Worm (Caenorhabditis elegans): Measurements from ENCODE around the gene W08F4.13.
"Not testable (repeated sequence)": the region's sequence is repeated elsewhere in the genome, so short reads cannot be mapped to it uniquely, and the experiment has no call there.

W08F4.13 gene

ce11 chrII:612361-612760, 27.8 kb downstream of the W08F4.13 start, which contains the start of gene clec-118:
TSS of gene clec-118 (minus strand) at chrII:612461.
- TF ChIP-seq dpl-1 (GFP tag; optimal IDR thresholded peaks at IDR 0.05); saeg-2 (GFP tag; IDR thresholded peaks at IDR 0.05); aly-2 (tag; optimal IDR thresholded peaks at IDR 0.05): not testable (repeated sequence)

ce11 chrII:614701-615100, 30.1 kb downstream of the W08F4.13 start:
- TF ChIP-seq aha-1 (tag): peak; percentile 49
- no peak for TF ChIP-seq mdl-1 (tag; optimal IDR thresholded peaks at IDR 0.05)
- no peak for TF ChIP-seq sdz-12 (GFP tag; optimal IDR thresholded peaks at IDR 0.05)
- no peak for TF ChIP-seq Y5F2A.4 (GFP tag; optimal IDR thresholded peaks at IDR 0.05)
- TF ChIP-seq aly-2 (tag; optimal IDR thresholded peaks at IDR 0.05): no peak
- TF ChIP-seq ceh-28 (tag; optimal IDR thresholded peaks at IDR 0.05): peak; percentile 65
- TF ChIP-seq T26A8.4 (GFP tag; IDR thresholded peaks at IDR 0.05): no peak
- no peak for TF ChIP-seq hmg-1.1 (GFP tag; IDR thresholded peaks at IDR 0.05)
- TF ChIP-seq unc-39 (tag; optimal IDR thresholded peaks at IDR 0.05): no peak
- no peak for TF ChIP-seq lin-38 (GFP tag; IDR thresholded peaks at IDR 0.05)
- no peak for TF ChIP-seq ceh-32 (tag; optimal IDR thresholded peaks at IDR 0.05; ENCODE audit: poor library complexity)

- no peak for TF ChIP-seq ceh-82 (tag; optimal IDR thresholded peaks at IDR 0.05)
- no peak for TF ChIP-seq hmg-1.1 (GFP tag; IDR thresholded peaks at IDR 0.05)
- TF ChIP-seq spr-3 (GFP tag; optimal IDR thresholded peaks at IDR 0.05): no peak
- TF ChIP-seq lin-38 (GFP tag; IDR thresholded peaks at IDR 0.05): no peak
- TF ChIP-seq Y48G9A.11 (GFP tag; IDR thresholded peaks at IDR 0.05): no peak
- TF ChIP-seq nhr-76 (tag; optimal IDR thresholded peaks at IDR 0.05): no peak
- no peak for TF ChIP-seq nhr-11 (tag; optimal IDR thresholded peaks at IDR 0.05)
- TF ChIP-seq nhr-10 (tag; optimal IDR thresholded peaks at IDR 0.05): no peak
- no peak for TF ChIP-seq madf-5 (GFP tag; IDR thresholded peaks at IDR 0.05)
- no peak for TF ChIP-seq nhr-41 (GFP tag; IDR thresholded peaks at IDR 0.05)
- TF ChIP-seq lin-13 (GFP tag; optimal IDR thresholded peaks at IDR 0.05): no peak
- no peak for TF ChIP-seq saeg-2 (GFP tag; IDR thresholded peaks at IDR 0.05)
- no peak for TF ChIP-seq zfp-2 (tag; optimal IDR thresholded peaks at IDR 0.05)
- no peak for TF ChIP-seq aha-1 (tag)
- no peak for TF ChIP-seq egl-27 (tag; optimal IDR thresholded peaks at IDR 0.05)
- TF ChIP-seq ZK337.2 (GFP tag; IDR thresholded peaks at IDR 0.05): no peak
- TF ChIP-seq F37D6.2 (tag; optimal IDR thresholded peaks at IDR 0.05): no peak
- TF ChIP-seq zip-2 (tag; optimal IDR thresholded peaks at IDR 0.05): no peak
- TF ChIP-seq spr-1 (tag; optimal IDR thresholded peaks at IDR 0.05): no peak
- TF ChIP-seq vab-7 (GFP tag; IDR thresholded peaks at IDR 0.05): no peak
- TF ChIP-seq mes-2 (tag; optimal IDR thresholded peaks at IDR 0.05; ENCODE audit: poor library complexity, severe bottlenecking): peak; percentile 7
- TF ChIP-seq pha-4 (GFP tag; IDR thresholded peaks at IDR 0.05): no peak
- no peak for TF ChIP-seq pha-4 (tag; optimal IDR thresholded peaks at IDR 0.05)
- TF ChIP-seq hlh-30 (tag; optimal IDR thresholded peaks at IDR 0.05; ENCODE audit: insufficient read depth): no peak
- TF ChIP-seq nhr-6 (tag; optimal IDR thresholded peaks at IDR 0.05): no peak
- TF ChIP-seq aly-2 (tag; optimal IDR thresholded peaks at IDR 0.05): no peak
- TF ChIP-seq mxl-2 (GFP tag; conservative IDR thresholded peaks at IDR 0.05): no peak
- no peak for TF ChIP-seq lir-3 (tag; optimal IDR thresholded peaks at IDR 0.05)
- no peak for TF ChIP-seq F26F4.8 (GFP tag; conservative IDR thresholded peaks at IDR 0.05)
- no peak for TF ChIP-seq zag-1 (tag; optimal IDR thresholded peaks at IDR 0.05)
- no peak for TF ChIP-seq nhr-111 (GFP tag; optimal IDR thresholded peaks at IDR 0.05)
- peak; percentile 58 for TF ChIP-seq dmd-6 (GFP tag; IDR thresholded peaks at IDR 0.05)
- TF ChIP-seq unc-39 (tag; optimal IDR thresholded peaks at IDR 0.05): no peak
- no peak for TF ChIP-seq tra-1 (GFP tag; IDR thresholded peaks at IDR 0.05)
- no peak for TF ChIP-seq hif-1 (tag; optimal IDR thresholded peaks at IDR 0.05)
- no peak for TF ChIP-seq snpc-4 (tag; optimal IDR thresholded peaks at IDR 0.05)
- no peak for TF ChIP-seq dmd-8 (GFP tag; IDR thresholded peaks at IDR 0.05)
- no peak for TF ChIP-seq ztf-7 (tag; optimal IDR thresholded peaks at IDR 0.05)
- no peak for TF ChIP-seq mdt-29 (GFP tag; IDR thresholded peaks at IDR 0.05)
- no peak for TF ChIP-seq ceh-44 (GFP tag; IDR thresholded peaks at IDR 0.05)
- TF ChIP-seq mep-1 (tag; optimal IDR thresholded peaks at IDR 0.05): peak; percentile 7
- TF ChIP-seq nhr-237 (tag; optimal IDR thresholded peaks at IDR 0.05): no peak
Observed at ce11 chrII:621141-621540, 36.5 kb downstream of the W08F4.13 start.
